Fruit fly (Drosophila melanogaster): Measurements from ENCODE around the gene emei.

Gene emei

DNA sequence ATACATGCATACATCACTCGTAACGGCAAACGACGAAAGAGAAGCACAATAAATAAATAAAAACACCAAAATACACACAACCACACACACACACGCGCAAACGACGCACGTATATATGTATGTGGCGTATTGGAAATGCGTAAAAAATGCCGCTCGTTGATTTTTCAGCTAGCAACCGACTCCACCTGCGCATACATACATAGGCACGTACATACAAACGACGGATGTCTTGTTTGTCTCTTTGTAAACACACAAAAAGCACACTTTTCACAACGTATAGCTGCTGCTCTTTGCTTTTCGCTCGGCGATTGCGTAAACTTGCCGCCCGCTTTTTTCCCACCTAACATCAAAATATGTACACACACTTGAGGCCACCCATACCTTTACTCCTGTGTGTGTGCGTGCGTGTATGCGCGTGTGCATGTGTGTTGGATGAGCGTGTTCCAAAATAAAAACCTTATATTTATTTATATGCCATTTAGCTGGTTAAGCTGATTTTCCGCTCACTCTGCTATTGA is 10.5 kb downstream of the emei start (continued):
- TF ChIP-seq CG6175 (GFP tag; IDR thresholded peaks at IDR 0.05): no peak
- no peak for TF ChIP-seq E2f1 (GFP tag; IDR thresholded peaks at IDR 0.05)
- TF ChIP-seq nom (GFP tag; optimal IDR thresholded peaks at IDR 0.05): no peak
- TF ChIP-seq CG3281 (GFP tag; optimal IDR thresholded peaks at IDR 0.05): peak; percentile 20
- peak; percentile 35 for TF ChIP-seq CG2875 (GFP tag; optimal IDR thresholded peaks at IDR 0.05)
- no peak for TF ChIP-seq CG9797 (GFP tag; optimal IDR thresholded peaks at IDR 0.05)
- peak; percentile 83 for TF ChIP-seq CG12769 (tag; optimal IDR thresholded peaks at IDR 0.05)
- TF ChIP-seq CG12155 (GFP tag; optimal IDR thresholded peaks at IDR 0.05): peak; percentile 46
- peak; percentile 3 for TF ChIP-seq CG14965 (GFP tag; optimal IDR thresholded peaks at IDR 0.05; ENCODE audit: borderline replicate concordance)
- peak in 1 of 2 experiments; percentile 68 for TF ChIP-seq Trl (optimal IDR thresholded peaks at IDR 0.05)
- no peak for TF ChIP-seq Trl (GFP tag; optimal IDR thresholded peaks at IDR 0.05)
- TF ChIP-seq Poxn (GFP tag; IDR thresholded peaks at IDR 0.05): no peak
- TF ChIP-seq zen (tag; optimal IDR thresholded peaks at IDR 0.05): no peak
- TF ChIP-seq Hr78 (GFP tag; optimal IDR thresholded peaks at IDR 0.05): no peak
- no peak for TF ChIP-seq CG8944 (GFP tag; optimal IDR thresholded peaks at IDR 0.05)
- no peak for TF ChIP-seq pum (GFP tag; optimal IDR thresholded peaks at IDR 0.05)
- TF ChIP-seq scrt (GFP tag; optimal IDR thresholded peaks at IDR 0.05): peak; percentile 41
- peak; percentile 58; the same call in 1 of the 3 replicates for TF ChIP-seq CG34422 (GFP tag; IDR thresholded peaks at IDR 0.05)
- peak; percentile 14 for TF ChIP-seq nmo (GFP tag; optimal IDR thresholded peaks at IDR 0.05)
- TF ChIP-seq ftz-f1 (GFP tag; optimal IDR thresholded peaks at IDR 0.05): no peak
- TF ChIP-seq CG6683 (GFP tag; optimal IDR thresholded peaks at IDR 0.05): peak; percentile 64
- no peak for TF ChIP-seq Mes4 (GFP tag; optimal IDR thresholded peaks at IDR 0.05)
- TF ChIP-seq cad (GFP tag; optimal IDR thresholded peaks at IDR 0.05): no peak

DNA sequence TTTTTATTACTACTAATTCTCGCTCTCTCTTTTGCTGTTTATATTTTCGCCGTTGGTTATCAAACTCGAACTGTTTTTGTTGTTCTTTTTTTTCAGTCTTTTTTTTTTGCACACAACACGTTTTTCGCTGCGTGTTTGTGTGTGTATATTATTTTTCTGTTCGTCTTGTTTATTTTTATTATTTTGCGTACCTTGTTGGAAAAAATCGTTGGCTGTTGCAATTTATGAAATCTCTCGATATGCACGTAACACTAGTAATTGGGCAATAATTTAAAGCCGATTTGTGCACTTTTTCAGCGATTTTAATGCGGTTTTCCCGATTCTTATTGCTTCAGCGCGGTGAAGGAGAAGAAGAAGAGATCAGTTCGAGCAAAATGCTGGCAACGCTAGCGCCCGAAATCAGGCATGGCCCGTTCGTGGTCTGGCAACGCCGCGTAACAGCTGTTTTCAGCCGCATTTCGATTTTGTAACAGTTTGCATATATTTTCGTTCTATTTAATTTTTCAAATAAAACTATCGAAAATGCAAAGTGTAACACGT is 11.0 kb downstream of the emei start, which contains the start of the genes FoxK and mRpL2:
TSS of gene FoxK (minus strand) at position 365 of the 540 bp plus-strand sequence.
TSS of gene mRpL2 (plus strand) at position 429 of the 540 bp plus-strand sequence.
- TF ChIP-seq h (optimal IDR thresholded peaks at IDR 0.05) (no peak), kni (GFP tag; optimal IDR thresholded peaks at IDR 0.05) (no peak), CG9876 (GFP tag; optimal IDR thresholded peaks at IDR 0.05) (no peak), CG1602 (GFP tag; optimal IDR thresholded peaks at IDR 0.05) (no peak), Hey (tag; optimal IDR thresholded peaks at IDR 0.05) (no peak), lov (optimal IDR thresholded peaks at IDR 0.05) (peak; percentile 16), lov (GFP tag; IDR thresholded peaks at IDR 0.05) (no peak), bigmax (GFP tag; optimal IDR thresholded peaks at IDR 0.05) (no peak), H2.0 (GFP tag; IDR thresholded peaks at IDR 0.05) (no peak), gcm (GFP tag; optimal IDR thresholded peaks at IDR 0.05) (no peak), scrt (GFP tag; optimal IDR thresholded peaks at IDR 0.05) (no peak), CG11696 (GFP tag; IDR thresholded peaks at IDR 0.05) (no peak), CG7786 (GFP tag; optimal IDR thresholded peaks at IDR 0.05) (no peak), dati (GFP tag; IDR thresholded peaks at IDR 0.05) (no peak), CG9215 (GFP tag; IDR thresholded peaks at IDR 0.05) (no peak), zfh1 (GFP tag; IDR thresholded peaks at IDR 0.05) (peak; percentile 31; the same call in 1 of the 3 replicates), CG8388 (GFP tag; optimal IDR thresholded peaks at IDR 0.05) (no peak), cwo (GFP tag; optimal IDR thresholded peaks at IDR 0.05) (peak; percentile 64), Sry-β (GFP tag; optimal IDR thresholded peaks at IDR 0.05) (no peak), Bgb (GFP tag; IDR thresholded peaks at IDR 0.05; ENCODE audit: partially characterized antibody) (peak; percentile 23; the same call in 1 of the 2 replicates), NFAT (GFP tag; IDR thresholded peaks at IDR 0.05) (no peak), Vsx1 (GFP tag; optimal IDR thresholded peaks at IDR 0.05) (no peak), ATbp (GFP tag; optimal IDR thresholded peaks at IDR 0.05) (no peak), MTF-1 (GFP tag; optimal IDR thresholded peaks at IDR 0.05; ENCODE audit: borderline replicate concordance) (peak; percentile 55), Dll (GFP tag; IDR thresholded peaks at IDR 0.05; ENCODE audit: partially characterized antibody) (0 out of 4 replicates have a peak, but pooled peaks have one; percentile 40), dpn (GFP tag; optimal IDR thresholded peaks at IDR 0.05) (no peak), psq (GFP tag; optimal IDR thresholded peaks at IDR 0.05) (no peak), E2f1 (GFP tag; IDR thresholded peaks at IDR 0.05) (no peak), CG8924 (tag; optimal IDR thresholded peaks at IDR 0.05) (peak; percentile 21)
